Fruit fly (Drosophila melanogaster): ENCODE results near the gene vari.

- no peak for TF ChIP-seq CG8478 (optimal IDR thresholded peaks at IDR 0.05)
- no peak for TF ChIP-seq CTCF (optimal IDR thresholded peaks at IDR 0.05)
Observed at dm6 chr2L:20840462-20841038, 43.7 kb upstream of the vari start, which contains the start of gene CG31676.

Measured in S2 (cell line).